Fruit fly (Drosophila melanogaster): ENCODE results near the gene amrt.

amrt gene

dm6 chrX:13747635-13748467 is 34.4 kb upstream of the amrt start (continued):
- no peak for TF ChIP-seq Eip75B (GFP tag; optimal IDR thresholded peaks at IDR 0.05)
- peak; percentile 56 for TF ChIP-seq CG3032 (tag; optimal IDR thresholded peaks at IDR 0.05)
- no peak for TF ChIP-seq Ets21C (GFP tag; optimal IDR thresholded peaks at IDR 0.05)
- TF ChIP-seq Ets96B (tag; optimal IDR thresholded peaks at IDR 0.05), result peak; percentile 46
- TF ChIP-seq CG4318 (GFP tag; optimal IDR thresholded peaks at IDR 0.05), result peak; percentile 40
- peak in 1 of 2 experiments; percentile 66 for TF ChIP-seq salr (GFP tag; optimal IDR thresholded peaks at IDR 0.05)
- no peak for TF ChIP-seq CG10669 (GFP tag; optimal IDR thresholded peaks at IDR 0.05)
- TF ChIP-seq CG6276 (GFP tag; optimal IDR thresholded peaks at IDR 0.05), result peak; percentile 72

dm6 chrX:13748906-13749872 is 33.1 kb upstream of the amrt start:
- TF ChIP-seq CG4318 (GFP tag; optimal IDR thresholded peaks at IDR 0.05) (peak; percentile 27), CG3919 (GFP tag; optimal IDR thresholded peaks at IDR 0.05) (peak; percentile 16), Ets21C (GFP tag; optimal IDR thresholded peaks at IDR 0.05) (no peak), topi (GFP tag; optimal IDR thresholded peaks at IDR 0.05) (peak; percentile 24), CG11294 (GFP tag; IDR thresholded peaks at IDR 0.05) (peak; percentile 59), fd59A (GFP tag; optimal IDR thresholded peaks at IDR 0.05) (no peak), pdm3 (GFP tag; optimal IDR thresholded peaks at IDR 0.05) (no peak), CG34406 (GFP tag; optimal IDR thresholded peaks at IDR 0.05) (peak; percentile 25), achi (GFP tag; optimal IDR thresholded peaks at IDR 0.05) (peak; percentile 26), CG16779 (tag; optimal IDR thresholded peaks at IDR 0.05) (no peak), Met (GFP tag; optimal IDR thresholded peaks at IDR 0.05) (peak; percentile 36), CG8119 (GFP tag; IDR thresholded peaks at IDR 0.05) (peak; percentile 75; the same call in 2 of the 3 replicates), eg (GFP tag; IDR thresholded peaks at IDR 0.05) (peak; percentile 67), Ets96B (tag; optimal IDR thresholded peaks at IDR 0.05) (peak; percentile 22), CG6163 (GFP tag; IDR thresholded peaks at IDR 0.05) (peak; percentile 53; the same call in 1 of the 3 replicates), acj6 (GFP tag; optimal IDR thresholded peaks at IDR 0.05) (peak; percentile 35), Hr4 (GFP tag; optimal IDR thresholded peaks at IDR 0.05) (peak; percentile 44), Hr39 (GFP tag; optimal IDR thresholded peaks at IDR 0.05) (no peak), CG6276 (GFP tag; optimal IDR thresholded peaks at IDR 0.05) (peak; percentile 32), CG10631 (GFP tag; optimal IDR thresholded peaks at IDR 0.05) (peak; percentile 0), Hr38 (GFP tag; optimal IDR thresholded peaks at IDR 0.05) (no peak), CG15336 (GFP tag; IDR thresholded peaks at IDR 0.05) (peak; percentile 81), CG32006 (GFP tag; optimal IDR thresholded peaks at IDR 0.05) (peak; percentile 54), CG31627 (GFP tag; optimal IDR thresholded peaks at IDR 0.05) (no peak), svp (GFP tag) (peak; percentile 71), Sox102F (GFP tag; optimal IDR thresholded peaks at IDR 0.05) (peak; percentile 10), vri (GFP tag; optimal IDR thresholded peaks at IDR 0.05) (peak; percentile 88), lz (GFP tag; optimal IDR thresholded peaks at IDR 0.05) (peak; percentile 39), Eip75B (GFP tag; optimal IDR thresholded peaks at IDR 0.05) (peak; percentile 15), Sox14 (GFP tag; optimal IDR thresholded peaks at IDR 0.05) (peak; percentile 9), CG8632 (GFP tag; optimal IDR thresholded peaks at IDR 0.05) (peak; percentile 27), CG10669 (GFP tag; optimal IDR thresholded peaks at IDR 0.05) (peak; percentile 1), CG11902 (GFP tag; optimal IDR thresholded peaks at IDR 0.05) (no peak), esn (GFP tag; optimal IDR thresholded peaks at IDR 0.05) (peak; percentile 40), CG11762 (GFP tag; optimal IDR thresholded peaks at IDR 0.05; ENCODE audit: insufficient read depth) (no peak), CG6808 (GFP tag; optimal IDR thresholded peaks at IDR 0.05) (peak; percentile 55), Gug (GFP tag; IDR thresholded peaks at IDR 0.05) (peak; percentile 67; the same call in 1 of the 2 replicates), fkh (GFP tag; optimal IDR thresholded peaks at IDR 0.05) (peak; percentile 52), CG7368 (GFP tag; optimal IDR thresholded peaks at IDR 0.05) (peak; percentile 5), spab (GFP tag; optimal IDR thresholded peaks at IDR 0.05) (no peak), OdsH (GFP tag; optimal IDR thresholded peaks at IDR 0.05) (peak; percentile 46), Eip78C (GFP tag) (peak; percentile 85), CG3032 (tag; optimal IDR thresholded peaks at IDR 0.05) (no peak)

All from whole organism, prepupa.